Worm (Caenorhabditis elegans) whole organism, young adult: Measurements from ENCODE around the gene K10D11.5.

Experiments
- C17E4.6 ChIP-seq: fragments of 200-800 bp; sonication (Bioruptor generic); IDR thresholded peaks from 2 replicates; pipeline ENCODE4 v1.3.6; 2022; ENCODE audit warnings: missing genetic modification reagents, missing genetic modification characterization, missing compliant biosample characterization
- F23B12.7 ChIP-seq: sonication (generic microtip); optimal IDR thresholded peaks from 2 replicates; lab custom pipeline; 2017; ENCODE audit warnings: missing genetic modification characterization, mild to moderate bottlenecking, missing compliant biosample characterization, antibody characterized with exemption, moderate library complexity; ENCODE audit not compliant: insufficient read depth
- F49E8.2 ChIP-seq: sonication (generic microtip); optimal IDR thresholded peaks from 3 replicates; lab custom pipeline; 2017; ENCODE audit warnings: missing genetic modification characterization, mild to moderate bottlenecking, missing compliant biosample characterization, antibody characterized with exemption, moderate library complexity; ENCODE audit not compliant: insufficient read depth
- F57C9.4 ChIP-seq: sonication (generic microtip); optimal IDR thresholded peaks from 2 replicates; lab custom pipeline; 2017; ENCODE audit warnings: mild to moderate bottlenecking, missing genetic modification characterization, missing compliant biosample characterization
- K11D2.4 ChIP-seq: fragments of 200-800 bp; sonication (Bioruptor generic); IDR thresholded peaks from 2 replicates; pipeline ENCODE4 v1.3.6; 2022; ENCODE audit warnings: missing genetic modification reagents, missing genetic modification characterization, missing compliant biosample characterization
- T07F8.4 ChIP-seq: sonication (generic microtip); optimal IDR thresholded peaks from 2 replicates; lab custom pipeline; 2016; ENCODE audit warnings: mild to moderate bottlenecking, missing genetic modification characterization, moderate library complexity, missing compliant biosample characterization
- Y53G8AR.9 ChIP-seq: fragments of 200-800 bp; sonication (Bioruptor generic); conservative IDR thresholded peaks from 2 replicates; pipeline ENCODE4 v1.3.6; 2022; ENCODE audit warnings: missing genetic modification reagents, missing genetic modification characterization, missing compliant biosample characterization
- Y56A3A.18 ChIP-seq: fragments of 200-800 bp; sonication (Bioruptor generic); IDR thresholded peaks from 2 replicates; pipeline ENCODE4 v1.3.6; 2022; ENCODE audit warnings: missing genetic modification reagents, missing genetic modification characterization, missing compliant biosample characterization
- akir-1 ChIP-seq: fragments of 200-800 bp; sonication (Bioruptor generic); optimal IDR thresholded peaks from 2 replicates; lab custom pipeline; 2018; ENCODE audit warnings: mild to moderate bottlenecking, missing genetic modification characterization, moderate library complexity, missing compliant biosample characterization
- ama-1 ChIP-seq, 3 experiments: fragments of 150-350 bp in 1 of 3; sonication (generic microtip) in 2 of 3; optimal IDR thresholded peaks; 2 replicates each; lab custom pipeline; 2014 to 2018; ENCODE audit warnings: missing biosample characterization in 2 of 3, missing genetic modification characterization in 2 of 3, missing genetic modification reagents in 2 of 3
- atf-7 ChIP-seq: sonication (generic microtip); optimal IDR thresholded peaks from 2 replicates; lab custom pipeline; 2017; ENCODE audit warnings: mild to moderate bottlenecking, missing genetic modification characterization, missing compliant biosample characterization
- bed-1 ChIP-seq: fragments of 200-800 bp; sonication (Bioruptor generic); IDR thresholded peaks from 2 replicates; pipeline ENCODE4 v1.3.6; 2022; ENCODE audit warnings: missing genetic modification reagents, missing genetic modification characterization, missing compliant biosample characterization
- ccch-3 ChIP-seq: fragments of 200-800 bp; sonication (Bioruptor generic); optimal IDR thresholded peaks from 2 replicates; lab custom pipeline; 2018; ENCODE audit warnings: mild to moderate bottlenecking, missing genetic modification characterization, missing compliant biosample characterization
- cebp-1 ChIP-seq, 2 experiments: fragments of 200-800 bp in 1 of 2; sonication (Bioruptor generic) in 1 of 2; sonication (generic microtip) in 1 of 2; IDR thresholded peaks in 1 of 2; optimal IDR thresholded peaks in 1 of 2; 2 replicates each; pipeline versions ENCODE4 v1.3.6 to Lab custom; 2017 to 2022; ENCODE audit warnings: missing compliant biosample characterization in 2 of 2, missing genetic modification characterization in 2 of 2, mild to moderate bottlenecking in 1 of 2, missing genetic modification reagents in 1 of 2, moderate library complexity in 1 of 2
- cebp-2 ChIP-seq: fragments of 200-800 bp; sonication (Bioruptor generic); IDR thresholded peaks from 2 replicates; pipeline ENCODE4 v1.3.6; 2022; ENCODE audit warnings: missing genetic modification characterization, missing compliant biosample characterization
- ceh-58 ChIP-seq: fragments of 200-800 bp; sonication (Bioruptor generic); IDR thresholded peaks from 2 replicates; pipeline ENCODE4 v1.3.6; 2022; ENCODE audit warnings: missing genetic modification characterization, missing compliant biosample characterization
- chd-7 ChIP-seq: sonication (generic microtip); optimal IDR thresholded peaks from 2 replicates; lab custom pipeline; 2016; ENCODE audit warnings: mild to moderate bottlenecking, missing genetic modification characterization, moderate library complexity, missing compliant biosample characterization
- die-1 ChIP-seq: sonication (generic microtip); optimal IDR thresholded peaks from 2 replicates; lab custom pipeline; 2016; ENCODE audit warnings: missing genotype, mild to moderate bottlenecking, missing genetic modification characterization, missing compliant biosample characterization
- dox-1 ChIP-seq: fragments of 200-800 bp; sonication (Bioruptor generic); IDR thresholded peaks from 2 replicates; pipeline ENCODE4 v1.3.6; 2022; ENCODE audit warnings: missing genetic modification reagents, missing genetic modification characterization, missing compliant biosample characterization
- efl-1 ChIP-seq: fragments of 150-350 bp; optimal IDR thresholded peaks from 2 replicates; lab custom pipeline; 2014; ENCODE audit warnings: missing biosample characterization, missing genetic modification reagents, missing genetic modification characterization
- ets-4 ChIP-seq: fragments of 200-800 bp; sonication (Bioruptor generic); optimal IDR thresholded peaks from 2 replicates; lab custom pipeline; 2018; ENCODE audit warnings: mild to moderate bottlenecking, missing genetic modification characterization, missing compliant biosample characterization
- hmg-1.2 ChIP-seq: fragments of 200-800 bp; sonication (Bioruptor generic); IDR thresholded peaks from 2 replicates; pipeline ENCODE4 v1.3.6; 2022; ENCODE audit warnings: missing genetic modification reagents, missing genetic modification characterization, missing compliant biosample characterization
- let-607 ChIP-seq, 2 experiments: fragments of 200-800 bp in 1 of 2; sonication (Bioruptor generic) in 1 of 2; sonication (generic microtip) in 1 of 2; optimal IDR thresholded peaks; 2 replicates each; lab custom pipeline; 2016 to 2018; ENCODE audit warnings: mild to moderate bottlenecking in 2 of 2, missing compliant biosample characterization in 2 of 2, missing genetic modification characterization in 2 of 2, moderate library complexity in 2 of 2, missing genotype in 1 of 2
- lin-26 ChIP-seq: fragments of 200-800 bp; sonication (Bioruptor generic); IDR thresholded peaks from 2 replicates; pipeline ENCODE4 v1.3.6; 2022; ENCODE audit warnings: missing genetic modification reagents, missing genetic modification characterization, missing compliant biosample characterization
- lsl-1 ChIP-seq: fragments of 200-800 bp; sonication (Bioruptor generic); optimal IDR thresholded peaks from 2 replicates; lab custom pipeline; 2018; ENCODE audit warnings: mild to moderate bottlenecking, missing genetic modification characterization, moderate library complexity, missing compliant biosample characterization
- madf-6 ChIP-seq: fragments of 200-800 bp; sonication (Bioruptor generic); IDR thresholded peaks from 2 replicates; pipeline ENCODE4 v1.3.6; 2022; ENCODE audit warnings: missing genetic modification reagents, missing genetic modification characterization, missing compliant biosample characterization
- mes-4 ChIP-seq: sonication (generic microtip); optimal IDR thresholded peaks from 2 replicates; lab custom pipeline; 2016; ENCODE audit warnings: missing genotype, missing genetic modification characterization, missing compliant biosample characterization
- nfya-1 ChIP-seq: sonication (generic microtip); optimal IDR thresholded peaks from 2 replicates; lab custom pipeline; 2017; ENCODE audit warnings: antibody characterized with exemption, missing compliant biosample characterization, missing genetic modification characterization, borderline replicate concordance; ENCODE audit not compliant: insufficient read depth
- sea-2 ChIP-seq: fragments of 200-800 bp; sonication (Bioruptor generic); IDR thresholded peaks from 2 replicates; pipeline ENCODE4 v1.3.6; 2022; ENCODE audit warnings: missing genetic modification characterization, missing compliant biosample characterization
- ztf-22 ChIP-seq: fragments of 200-800 bp; sonication (Bioruptor generic); optimal IDR thresholded peaks from 2 replicates; lab custom pipeline; 2018; ENCODE audit warnings: mild to moderate bottlenecking, missing genetic modification characterization, moderate library complexity, missing compliant biosample characterization

Gene K10D11.5

DNA sequence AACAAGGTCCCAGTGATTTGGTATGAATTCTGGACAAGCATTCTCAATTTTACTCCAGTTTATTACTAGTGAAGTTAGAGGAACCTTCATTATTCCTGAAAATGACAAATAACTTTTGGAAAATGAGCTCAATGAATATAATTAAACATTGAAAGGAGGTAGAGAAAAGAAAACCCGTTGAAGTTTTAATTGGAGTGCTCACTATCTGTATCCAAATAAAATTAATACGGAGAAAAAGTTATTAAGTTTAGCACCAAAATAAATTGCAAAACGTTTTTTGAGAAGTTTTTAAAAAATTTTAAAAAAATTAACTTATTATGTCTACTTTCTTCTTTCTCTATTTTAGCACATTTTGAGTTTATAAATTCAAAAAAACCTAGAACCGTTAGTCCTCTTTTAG lies 45.2 kb downstream of the K10D11.5 start, which contains the start of gene F55G11.1:
Gene F55G11.1, minus strand, starts transcription at position 101 of the 400 bp plus-strand sequence.
- no peak for TF ChIP-seq die-1
- no peak for TF ChIP-seq ccch-3 (GFP tag; lab: Kevin White, UChicago)
- no peak for TF ChIP-seq efl-1 (GFP tag; lab: Kevin White, UChicago)
- TF ChIP-seq F49E8.2 (tag; lab: Kevin White, UChicago) = no peak
- no peak for TF ChIP-seq mes-4 (tag; lab: Kevin White, UChicago)
- TF ChIP-seq ets-4 = no peak
- TF ChIP-seq ceh-58 = no peak
- TF ChIP-seq lsl-1 (GFP tag; lab: Kevin White, UChicago) = no peak
- TF ChIP-seq cebp-2 (GFP tag; lab: Robert Waterston, UW) = no peak
- TF ChIP-seq madf-6 (GFP tag; lab: Robert Waterston, UW) = no peak
- no peak for TF ChIP-seq lin-26 (GFP tag; lab: Robert Waterston, UW)
- no peak for TF ChIP-seq dox-1
- no peak for TF ChIP-seq F57C9.4
- no peak for TF ChIP-seq Y53G8AR.9 (GFP tag; lab: Robert Waterston, UW)

DNA sequence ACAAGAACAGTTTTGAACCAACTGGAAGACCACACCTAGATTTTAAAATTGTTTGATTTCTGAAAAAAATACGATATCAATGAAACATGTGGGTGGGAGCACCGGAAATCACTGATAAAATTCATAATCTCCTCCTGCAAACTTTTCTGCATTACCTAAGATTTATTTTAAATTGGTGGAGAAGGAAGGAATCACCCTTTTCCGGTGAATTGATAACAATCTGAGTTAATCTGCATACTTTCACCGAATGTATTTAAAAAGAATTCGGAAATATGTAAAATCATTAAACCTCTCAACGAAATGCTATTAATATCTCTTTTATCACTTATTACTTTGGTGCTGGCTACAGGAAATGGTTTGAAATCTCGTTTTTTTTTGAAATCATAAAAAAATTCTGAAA lies 49.0 kb downstream of the K10D11.5 start, which contains the start of gene dct-19:
Gene dct-19, plus strand, starts transcription at position 301 of the 400 bp plus-strand sequence.
- no peak for TF ChIP-seq akir-1 (GFP tag; lab: Kevin White, UChicago)
- TF ChIP-seq nfya-1 (tag; lab: Kevin White, UChicago) = no peak
- no peak for TF ChIP-seq Y56A3A.18
- no peak for TF ChIP-seq atf-7
- TF ChIP-seq let-607 (tag; optimal IDR thresholded peaks at IDR 0.05; lab: Kevin White, UChicago) = no peak
- no peak for TF ChIP-seq T07F8.4 (tag; lab: Kevin White, UChicago)
- no peak for TF ChIP-seq chd-7 (tag; lab: Kevin White, UChicago)
- no peak for TF ChIP-seq hmg-1.2 (GFP tag; lab: Robert Waterston, UW)

DNA sequence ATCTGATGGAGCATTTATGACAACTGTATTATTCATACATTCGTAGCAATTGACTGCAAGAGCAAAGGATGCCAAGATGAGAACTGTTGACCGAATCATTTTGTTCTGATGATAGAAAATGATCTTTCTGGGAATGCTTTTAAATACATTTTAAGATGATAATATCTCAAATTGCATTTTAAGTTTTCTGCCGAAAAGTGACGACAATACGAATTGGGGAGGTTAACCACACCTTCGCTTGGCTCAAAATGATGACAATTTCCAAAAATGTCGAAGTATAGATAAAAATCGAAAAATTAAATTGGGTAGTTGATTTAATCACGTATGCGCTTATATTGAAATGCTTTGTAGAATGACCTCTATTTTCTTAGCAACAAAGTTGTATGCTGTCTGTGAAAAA lies 50.4 kb downstream of the K10D11.5 start, which contains the start of gene dod-24:
Gene dod-24, minus strand, starts transcription at position 101 of the 400 bp plus-strand sequence.
- TF ChIP-seq cebp-1 (GFP tag; IDR thresholded peaks at IDR 0.05; lab: Robert Waterston, UW) (no peak), cebp-1 (tag; optimal IDR thresholded peaks at IDR 0.05; lab: Kevin White, UChicago) (no peak), ztf-22 (no peak), T07F8.4 (tag; lab: Kevin White, UChicago) (no peak), C17E4.6 (GFP tag; lab: Robert Waterston, UW) (no peak), bed-1 (no peak), madf-6 (GFP tag; lab: Robert Waterston, UW) (no peak), sea-2 (no peak), F23B12.7 (tag; lab: Kevin White, UChicago) (no peak), ama-1 (optimal IDR thresholded peaks at IDR 0.05; lab: Kevin White, UChicago) (no peak), ama-1 (GFP tag; optimal IDR thresholded peaks at IDR 0.05; lab: Kevin White, UChicago) (no peak), K11D2.4 (GFP tag; lab: Robert Waterston, UW) (no peak), chd-7 (tag; lab: Kevin White, UChicago) (no peak)
